Worm (Caenorhabditis elegans): ENCODE measurements around the gene misc-1.

Gene misc-1

ce11 chrII:325639-326350 is 39.4 kb downstream of the misc-1 start, which contains the start of gene sgcb-1:
TSS of gene sgcb-1 (plus strand) at chrII:326300.
- TF ChIP-seq ztf-28 (GFP tag; IDR thresholded peaks at IDR 0.05) (no peak), hmg-1.2 (GFP tag; IDR thresholded peaks at IDR 0.05) (peak; percentile 70)

- TF ChIP-seq aptf-3 (GFP tag; IDR thresholded peaks at IDR 0.05) (no peak), attf-3 (GFP tag; conservative IDR thresholded peaks at IDR 0.05) (no peak), madf-10 (tag; optimal IDR thresholded peaks at IDR 0.05) (no peak)
Observed at ce11 chrII:332419-332818, 46.0 kb downstream of the misc-1 start, which contains the start of gene cbn-1. TSS of gene cbn-1 (minus strand) at chrII:332519.

ce11 chrII:333853-334449 is 47.5 kb downstream of the misc-1 start:
- TF ChIP-seq zfh-2 (GFP tag; conservative IDR thresholded peaks at IDR 0.05) (no peak), pha-4 (tag; optimal IDR thresholded peaks at IDR 0.05) (no peak), lag-1 (GFP tag; IDR thresholded peaks at IDR 0.05) (no peak), Y53G8AR.9 (GFP tag; conservative IDR thresholded peaks at IDR 0.05) (no peak), ceh-40 (GFP tag; IDR thresholded peaks at IDR 0.05) (no peak), fkh-3 (tag; optimal IDR thresholded peaks at IDR 0.05) (no peak), hmg-1.2 (GFP tag; IDR thresholded peaks at IDR 0.05) (no peak), snpc-4 (GFP tag; optimal IDR thresholded peaks at IDR 0.05) (no peak), snpc-4 (tag; optimal IDR thresholded peaks at IDR 0.05) (no peak), bed-1 (GFP tag; IDR thresholded peaks at IDR 0.05) (no peak), athp-1 (tag; optimal IDR thresholded peaks at IDR 0.05) (no peak), nfya-2 (GFP tag; IDR thresholded peaks at IDR 0.05) (no peak), mxl-1 (tag; optimal IDR thresholded peaks at IDR 0.05) (no peak), chd-7 (tag; optimal IDR thresholded peaks at IDR 0.05) (no peak), B0261.1 (tag; optimal IDR thresholded peaks at IDR 0.05) (no peak), hlh-26 (GFP tag; conservative IDR thresholded peaks at IDR 0.05) (no peak), ztf-25 (GFP tag; IDR thresholded peaks at IDR 0.05) (no peak), attf-3 (GFP tag; conservative IDR thresholded peaks at IDR 0.05) (no peak)

ce11 chrII:334828-335227 is 48.4 kb downstream of the misc-1 start:
- TF ChIP-seq Y53F4B.3 (GFP tag; IDR thresholded peaks at IDR 0.05) (no peak), F33H1.4 (GFP tag; IDR thresholded peaks at IDR 0.05) (no peak)

- TF ChIP-seq zim-3 (tag; optimal IDR thresholded peaks at IDR 0.05) = no peak
Observed at ce11 chrII:337233-337832, 50.9 kb downstream of the misc-1 start, which contains the start of gene cpn-2. TSS of gene cpn-2 (plus strand) at chrII:337782.

Measured in whole organism, young adult.